Fruit fly (Drosophila melanogaster) whole organism, embryonic: ENCODE data around the gene bin.
A peak's percentile ranks its signal among the peaks of the same experiment; 100 is the strongest.

Source experiments
- Atf-2 ChIP-seq: fragments of 200-800 bp; sonication (Bioruptor generic); optimal IDR thresholded peaks from 2 replicates; lab custom pipeline; 2016; ENCODE audit warnings: missing biosample characterization, missing genetic modification characterization
- CG10147 ChIP-seq: fragments of 200-800 bp; sonication (Bioruptor generic); optimal IDR thresholded peaks from 2 replicates; lab custom pipeline; 2019; ENCODE audit warnings: missing biosample characterization, mild to moderate bottlenecking, missing genetic modification characterization, moderate library complexity
- CG1024 ChIP-seq: fragments of 200-800 bp; sonication (Bioruptor generic); IDR thresholded peaks from 2 replicates; pipeline ENCODE4 v1.3.6; 2022; ENCODE audit warnings: missing biosample characterization, missing genetic modification characterization
- CG11247 ChIP-seq: fragments of 200-800 bp; sonication (Bioruptor generic); IDR thresholded peaks from 2 replicates; pipeline ENCODE4 v1.3.6; 2022; ENCODE audit warnings: missing biosample characterization, missing genetic modification characterization
- CG11723 ChIP-seq: fragments of 200-800 bp; sonication (Bioruptor generic); optimal IDR thresholded peaks from 2 replicates; lab custom pipeline; 2017; ENCODE audit warnings: missing biosample characterization, mild to moderate bottlenecking, missing genetic modification characterization
- CG14050 ChIP-seq: fragments of 200-800 bp; sonication (Bioruptor generic); IDR thresholded peaks from 3 replicates; pipeline ENCODE4 v1.3.6; 2022; ENCODE audit warnings: missing biosample characterization, missing genetic modification characterization
- CG16815 ChIP-seq: fragments of 200-800 bp; sonication (Bioruptor generic); optimal IDR thresholded peaks from 3 replicates; lab custom pipeline; 2017; ENCODE audit warnings: missing biosample characterization, mild to moderate bottlenecking, missing genetic modification characterization
- CG17328 ChIP-seq: fragments of 200-800 bp; sonication (Bioruptor generic); IDR thresholded peaks from 2 replicates; pipeline ENCODE4 v1.3.6; 2022; ENCODE audit warnings: missing biosample characterization, missing genetic modification characterization
- CG18262 ChIP-seq: fragments of 200-800 bp; optimal IDR thresholded peaks from 3 replicates; lab custom pipeline; 2019; ENCODE audit warnings: missing biosample characterization, mild to moderate bottlenecking, missing genetic modification characterization, moderate library complexity
- CG2889 ChIP-seq: fragments of 200-800 bp; sonication (Bioruptor generic); IDR thresholded peaks from 3 replicates; pipeline ENCODE4 v1.3.6; 2022; ENCODE audit warnings: missing biosample characterization, missing genetic modification characterization
- CG3065 ChIP-seq: fragments of 200-800 bp; sonication (Bioruptor generic); optimal IDR thresholded peaks from 2 replicates; lab custom pipeline; 2016; ENCODE audit warnings: missing biosample characterization, missing genetic modification characterization
- CG31365 ChIP-seq: fragments of 200-800 bp; sonication (Bioruptor generic); optimal IDR thresholded peaks from 2 replicates; lab custom pipeline; 2018; ENCODE audit warnings: missing biosample characterization, mild to moderate bottlenecking, missing genetic modification characterization
- CG32767 ChIP-seq: fragments of 200-800 bp; sonication (Bioruptor generic); IDR thresholded peaks from 2 replicates; pipeline ENCODE4 v1.3.6; 2022; ENCODE audit warnings: missing biosample characterization, missing genetic modification characterization
- CG34224 ChIP-seq: fragments of 200-800 bp; sonication (Bioruptor generic); IDR thresholded peaks from 3 replicates; pipeline ENCODE4 v1.3.6; 2022; ENCODE audit warnings: missing biosample characterization, missing genetic modification characterization; ENCODE audit not compliant: partially characterized antibody
- CG4282 ChIP-seq: fragments of 200-800 bp; sonication (Bioruptor generic); optimal IDR thresholded peaks from 2 replicates; lab custom pipeline; 2016; ENCODE audit warnings: missing biosample characterization, missing genetic modification characterization
- CG4854 ChIP-seq: fragments of 200-800 bp; sonication (Bioruptor generic); optimal IDR thresholded peaks from 2 replicates; lab custom pipeline; 2016; ENCODE audit warnings: missing biosample characterization, missing genetic modification characterization, inconsistent platforms
- CG5953 ChIP-seq: fragments of 200-800 bp; sonication (Bioruptor generic); IDR thresholded peaks from 2 replicates; pipeline ENCODE4 v1.3.6; 2022; ENCODE audit warnings: missing biosample characterization, missing genetic modification characterization
- CG7271 ChIP-seq: fragments of 200-800 bp; sonication (Bioruptor generic); optimal IDR thresholded peaks from 2 replicates; lab custom pipeline; 2018; ENCODE audit warnings: missing biosample characterization, mild to moderate bottlenecking, missing genetic modification characterization, moderate library complexity
- CG7786 ChIP-seq: fragments of 200-800 bp; sonication (Bioruptor generic); optimal IDR thresholded peaks from 2 replicates; lab custom pipeline; 2016; ENCODE audit warnings: missing biosample characterization, missing genetic modification characterization
- CG9876 ChIP-seq: fragments of 200-800 bp; sonication (Bioruptor generic); optimal IDR thresholded peaks from 2 replicates; lab custom pipeline; 2016; ENCODE audit warnings: missing biosample characterization, missing genetic modification characterization
- D ChIP-seq, 2 experiments: fragments of 200-800 bp in 1 of 2; fragments of >200 bp in 1 of 2; sonication (Bioruptor generic) in 1 of 2; optimal IDR thresholded peaks; 2 replicates in 1 of 2; 3 replicates in 1 of 2; lab custom pipeline; 2017; ENCODE audit warnings: mild to moderate bottlenecking in 1 of 2, missing biosample characterization in 1 of 2, missing genetic modification characterization in 1 of 2, missing genetic modification reagents in 1 of 2
- Dek ChIP-seq: fragments of 200-800 bp; sonication (Bioruptor generic); optimal IDR thresholded peaks from 3 replicates; lab custom pipeline; 2019; ENCODE audit warnings: missing biosample characterization, mild to moderate bottlenecking, missing genetic modification characterization, moderate library complexity
- E2f2 ChIP-seq: fragments of 200-800 bp; sonication (Bioruptor generic); IDR thresholded peaks from 2 replicates; pipeline ENCODE4 v1.3.6; 2022; ENCODE audit warnings: missing biosample characterization, missing genetic modification characterization
- Ets97D ChIP-seq: fragments of 200-800 bp; sonication (Bioruptor generic); optimal IDR thresholded peaks from 3 replicates; lab custom pipeline; 2016; ENCODE audit warnings: missing biosample characterization, missing genetic modification characterization
- GATAe ChIP-seq: fragments of 200-800 bp; sonication (Bioruptor generic); conservative IDR thresholded peaks from 2 replicates; pipeline ENCODE4 v1.3.6; 2022; ENCODE audit warnings: missing biosample characterization, missing genetic modification characterization
- HLHmδ ChIP-seq: fragments of 200-800 bp; sonication (Bioruptor generic); optimal IDR thresholded peaks from 2 replicates; lab custom pipeline; 2018; ENCODE audit warnings: missing biosample characterization, mild to moderate bottlenecking, missing genetic modification characterization, moderate library complexity
- Hr51 ChIP-seq, 2 experiments: fragments of 200-800 bp; sonication (Bioruptor generic); optimal IDR thresholded peaks; 2 replicates in 1 of 2; 3 replicates in 1 of 2; lab custom pipeline; 2016 to 2018; ENCODE audit warnings: missing biosample characterization in 2 of 2, missing genetic modification characterization in 2 of 2, mild to moderate bottlenecking in 1 of 2, moderate library complexity in 1 of 2
- Hsf ChIP-seq: fragments of 200-800 bp; sonication (Bioruptor generic); optimal IDR thresholded peaks from 3 replicates; lab custom pipeline; 2016; ENCODE audit warnings: missing biosample characterization, missing genetic modification characterization
- Jarid2 ChIP-seq: fragments of 200-800 bp; sonication (Bioruptor generic); optimal IDR thresholded peaks from 3 replicates; lab custom pipeline; 2017; ENCODE audit warnings: mild to moderate bottlenecking, missing biosample characterization, missing genetic modification reagents, missing genetic modification characterization
- Lpt ChIP-seq: fragments of >200 bp; optimal IDR thresholded peaks from 2 replicates; lab custom pipeline; 2018; ENCODE audit warnings: missing biosample characterization, missing genetic modification characterization
- Mrtf ChIP-seq: fragments of 200-800 bp; sonication (Bioruptor generic); IDR thresholded peaks from 3 replicates; pipeline ENCODE4 v1.3.6; 2022; ENCODE audit warnings: missing biosample characterization, missing genetic modification characterization
- NK7.1 ChIP-seq: fragments of 200-800 bp; sonication (Bioruptor generic); optimal IDR thresholded peaks from 3 replicates; lab custom pipeline; 2016; ENCODE audit warnings: missing biosample characterization, missing genetic modification characterization
- Poxn ChIP-seq: fragments of 200-800 bp; sonication (Bioruptor generic); IDR thresholded peaks from 2 replicates; pipeline ENCODE4 v1.3.6; 2022; ENCODE audit warnings: missing biosample characterization, missing genetic modification characterization
- Ravus ChIP-seq: fragments of 200-800 bp; sonication (Bioruptor generic); IDR thresholded peaks from 2 replicates; pipeline ENCODE4 v1.3.6; 2022; ENCODE audit warnings: missing biosample characterization, missing genetic modification characterization
- Side ChIP-seq: fragments of 200-800 bp; sonication (Bioruptor generic); optimal IDR thresholded peaks from 2 replicates; lab custom pipeline; 2016; ENCODE audit warnings: missing biosample characterization, missing genetic modification characterization
- Sox102F ChIP-seq: fragments of 200-800 bp; sonication (Bioruptor generic); optimal IDR thresholded peaks from 2 replicates; lab custom pipeline; 2018; ENCODE audit warnings: missing biosample characterization, mild to moderate bottlenecking, missing genetic modification characterization, moderate library complexity
- Usf ChIP-seq: fragments of 200-800 bp; sonication (Bioruptor generic); optimal IDR thresholded peaks from 2 replicates; lab custom pipeline; 2017; ENCODE audit warnings: missing genotype, missing biosample characterization, missing genetic modification characterization
- ash1 ChIP-seq: fragments of 200-800 bp; sonication (Bioruptor generic); optimal IDR thresholded peaks from 2 replicates; lab custom pipeline; 2018; ENCODE audit warnings: missing biosample characterization, mild to moderate bottlenecking, missing genetic modification characterization
- caup ChIP-seq: fragments of 200-800 bp; sonication (Bioruptor generic); optimal IDR thresholded peaks from 3 replicates; lab custom pipeline; 2017; ENCODE audit warnings: missing biosample characterization, mild to moderate bottlenecking, missing genetic modification characterization, moderate library complexity; ENCODE audit not compliant: severe bottlenecking
- emc ChIP-seq: fragments of 200-800 bp; sonication (Bioruptor generic); optimal IDR thresholded peaks from 2 replicates; lab custom pipeline; 2016; ENCODE audit warnings: missing biosample characterization, missing genetic modification characterization
- gfzf ChIP-seq: fragments of 200-800 bp; sonication (Bioruptor generic); optimal IDR thresholded peaks from 2 replicates; lab custom pipeline; 2016; ENCODE audit warnings: missing biosample characterization, mild to moderate bottlenecking, missing genetic modification characterization, moderate library complexity
- gsb-n ChIP-seq: fragments of 200-800 bp; sonication (Bioruptor generic); optimal IDR thresholded peaks from 3 replicates; lab custom pipeline; 2018; ENCODE audit warnings: missing biosample characterization, mild to moderate bottlenecking, missing genetic modification characterization
- insv ChIP-seq, 2 experiments: fragments of 200-800 bp; sonication (Bioruptor generic); optimal IDR thresholded peaks; 3 replicates each; lab custom pipeline; 2016 to 2018; ENCODE audit warnings: missing biosample characterization in 2 of 2, missing genetic modification characterization in 2 of 2
- lmd ChIP-seq: fragments of 200-800 bp; sonication (Bioruptor generic); IDR thresholded peaks from 2 replicates; pipeline ENCODE4 v1.3.6; 2022; ENCODE audit warnings: missing biosample characterization, missing genetic modification characterization
- p53 ChIP-seq: fragments of 200-800 bp; sonication (Bioruptor generic); optimal IDR thresholded peaks from 2 replicates; lab custom pipeline; 2016; ENCODE audit warnings: missing biosample characterization, missing genetic modification characterization
- phol ChIP-seq: fragments of 200-800 bp; sonication (Bioruptor generic); optimal IDR thresholded peaks from 3 replicates; lab custom pipeline; 2018; ENCODE audit warnings: missing biosample characterization, mild to moderate bottlenecking, missing genetic modification characterization, moderate library complexity
- pum ChIP-seq: fragments of 200-800 bp; sonication (Bioruptor generic); optimal IDR thresholded peaks from 2 replicates; lab custom pipeline; 2016; ENCODE audit warnings: missing biosample characterization, missing genetic modification characterization
- row ChIP-seq: fragments of 200-800 bp; sonication (Bioruptor generic); IDR thresholded peaks from 3 replicates; pipeline ENCODE4 v1.3.6; 2022; ENCODE audit warnings: missing biosample characterization, missing genetic modification characterization
- shn ChIP-seq: fragments of 200-800 bp; sonication (Bioruptor generic); optimal IDR thresholded peaks from 3 replicates; lab custom pipeline; 2016; ENCODE audit warnings: missing biosample characterization, missing genetic modification characterization
- sima ChIP-seq: fragments of 200-800 bp; sonication (Bioruptor generic); optimal IDR thresholded peaks from 2 replicates; lab custom pipeline; 2016; ENCODE audit warnings: missing biosample characterization, missing genetic modification characterization
- ttk ChIP-seq: fragments of 200-800 bp; sonication (Bioruptor generic); IDR thresholded peaks from 2 replicates; pipeline ENCODE4 v2.1.2; 2022; ENCODE audit warnings: missing biosample characterization, missing genetic modification characterization
- usp ChIP-seq: fragments of >200 bp; optimal IDR thresholded peaks from 2 replicates; lab custom pipeline; 2017; ENCODE audit warnings: missing biosample characterization, missing genetic modification characterization

The bin gene

DNA sequence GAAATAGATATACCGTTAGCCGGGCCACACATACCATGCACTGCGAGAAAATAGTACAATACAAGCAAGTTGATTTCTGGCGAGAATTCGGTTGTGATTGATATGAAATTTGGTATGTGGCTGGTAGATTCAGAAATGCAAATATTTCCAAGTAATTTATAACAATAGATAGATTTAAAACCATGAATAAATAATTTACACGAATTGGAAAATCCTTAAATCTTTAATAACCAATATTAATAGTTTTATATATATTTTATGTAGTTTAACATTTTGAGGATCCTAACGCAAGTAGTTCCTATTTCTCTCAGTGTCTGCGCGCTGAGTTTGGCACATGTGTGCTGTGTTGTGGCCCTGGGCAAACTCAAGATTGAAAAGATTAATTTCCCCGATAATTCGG is 8.6 kb upstream of the bin start (continued):
- TF ChIP-seq CG16815 (peak; percentile 62), p53 (GFP tag; lab: Kevin White, UChicago) (no peak), CG14050 (GFP tag; lab: Robert Waterston, UW) (no peak), insv (GFP tag; optimal IDR thresholded peaks at IDR 0.05; lab: Kevin White, UChicago) (no peak), ash1 (GFP tag; lab: Kevin White, UChicago) (no peak), usp (GFP tag; lab: Kevin White, UChicago) (no peak), Side (GFP tag; lab: Kevin White, UChicago) (no peak), CG18262 (tag; lab: Kevin White, UChicago) (peak; percentile 79), Sox102F (GFP tag; lab: Kevin White, UChicago) (peak; percentile 54), CG34224 (GFP tag; lab: Robert Waterston, UW) (no peak), ttk (GFP tag; lab: Robert Waterston, UW) (no peak), emc (GFP tag; lab: Kevin White, UChicago) (no peak), caup (GFP tag; lab: Kevin White, UChicago) (no peak), Lpt (GFP tag; lab: Kevin White, UChicago) (no peak), CG2889 (GFP tag; lab: Robert Waterston, UW) (no peak), Mrtf (GFP tag; lab: Robert Waterston, UW) (no peak), shn (GFP tag; lab: Kevin White, UChicago) (no peak), pum (GFP tag; lab: Kevin White, UChicago) (peak; percentile 14), CG7786 (no peak), CG4282 (no peak), CG9876 (GFP tag; lab: Kevin White, UChicago) (no peak), Atf-2 (GFP tag; lab: Kevin White, UChicago) (no peak), sima (GFP tag; lab: Kevin White, UChicago) (no peak), Ravus (GFP tag; lab: Robert Waterston, UW) (no peak), CG11723 (GFP tag; lab: Kevin White, UChicago) (no peak), Hsf (GFP tag; lab: Kevin White, UChicago) (no peak), CG5953 (no peak), CG10147 (GFP tag; lab: Kevin White, UChicago) (no peak), CG4854 (GFP tag; lab: Kevin White, UChicago) (no peak), Dek (tag; lab: Kevin White, UChicago) (no peak), CG17328 (GFP tag; lab: Robert Waterston, UW) (peak; percentile 34; the same call in 1 of the 2 replicates), CG11247 (no peak), E2f2 (GFP tag; lab: Robert Waterston, UW) (no peak; the same call in 1 of the 2 replicates), Hr51 (GFP tag; optimal IDR thresholded peaks at IDR 0.05; lab: Kevin White, UChicago) (peak in 1 of 2 experiments; percentile 42), CG3065 (GFP tag; lab: Kevin White, UChicago) (no peak), Jarid2 (GFP tag; lab: Kevin White, UChicago) (no peak), phol (tag; lab: Kevin White, UChicago) (peak; percentile 66), CG1024 (GFP tag; lab: Robert Waterston, UW) (0 out of 2 replicates have a peak, but pooled peaks have one; percentile 24), D (optimal IDR thresholded peaks at IDR 0.05; lab: Kevin White, UChicago) (no peak), D (GFP tag; optimal IDR thresholded peaks at IDR 0.05; lab: Kevin White, UChicago) (peak; percentile 66), GATAe (GFP tag; lab: Robert Waterston, UW) (no peak), CG31365 (no peak), NK7.1 (GFP tag; lab: Kevin White, UChicago) (no peak), gfzf (GFP tag; lab: Kevin White, UChicago) (no peak), gsb-n (tag; lab: Kevin White, UChicago) (peak; percentile 32), Poxn (GFP tag; lab: Robert Waterston, UW) (no peak), CG7271 (tag; lab: Kevin White, UChicago) (no peak), Usf (GFP tag; lab: Kevin White, UChicago) (peak; percentile 33), Ets97D (GFP tag; lab: Kevin White, UChicago) (no peak), row (peak; percentile 52), HLHmδ (GFP tag; lab: Kevin White, UChicago) (no peak), CG32767 (GFP tag; lab: Robert Waterston, UW) (no peak), lmd (GFP tag; lab: Robert Waterston, UW) (peak; percentile 26; the same call in 1 of the 2 replicates)
